Worm (Caenorhabditis elegans): ENCODE measurements around the gene valv-1.

DNA sequence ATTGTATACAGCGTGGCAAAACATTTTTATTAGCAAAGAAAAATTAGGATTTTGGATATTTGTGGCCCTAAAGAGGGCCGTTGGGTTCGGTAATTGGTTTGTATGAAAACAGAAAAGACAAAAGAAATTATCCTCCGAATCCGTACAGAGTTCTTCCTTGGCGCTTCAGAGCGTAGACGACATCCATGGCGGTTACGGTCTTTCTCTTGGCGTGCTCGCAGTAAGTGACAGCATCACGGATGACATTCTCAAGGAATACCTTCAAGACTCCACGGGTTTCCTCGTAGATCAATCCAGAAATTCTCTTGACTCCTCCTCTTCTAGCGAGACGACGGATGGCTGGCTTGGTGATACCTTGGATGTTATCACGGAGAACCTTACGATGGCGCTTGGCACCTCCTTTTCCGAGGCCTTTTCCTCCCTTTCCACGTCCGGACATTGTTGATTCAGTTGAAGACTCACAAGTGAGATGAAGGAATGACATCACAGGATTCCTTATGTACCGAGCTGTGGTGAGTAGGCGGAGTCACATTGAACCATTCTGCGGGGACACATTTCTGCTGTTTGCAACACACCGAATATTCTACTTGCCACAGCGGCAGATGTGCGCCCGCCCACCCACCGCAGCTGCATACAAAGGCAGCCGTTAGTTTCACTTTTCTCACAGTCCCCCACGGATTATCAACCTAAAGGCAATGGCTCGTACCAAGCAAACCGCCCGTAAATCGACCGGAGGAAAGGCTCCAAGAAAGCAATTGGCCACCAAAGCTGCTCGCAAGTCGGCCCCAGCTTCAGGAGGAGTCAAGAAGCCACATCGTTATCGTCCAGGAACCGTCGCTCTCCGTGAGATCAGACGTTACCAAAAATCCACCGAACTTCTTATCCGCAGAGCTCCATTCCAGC is 42.7 kb upstream of the valv-1 start, which contains the start of the genes his-60 and his-59:
- TF ChIP-seq cog-1 (tag; optimal IDR thresholded peaks at IDR 0.05), result peak; percentile 60
- no peak for TF ChIP-seq klf-2 (GFP tag; conservative IDR thresholded peaks at IDR 0.05)
